Fruit fly (Drosophila melanogaster): Measurements from ENCODE around the gene Madm.

Gene Madm

DNA sequence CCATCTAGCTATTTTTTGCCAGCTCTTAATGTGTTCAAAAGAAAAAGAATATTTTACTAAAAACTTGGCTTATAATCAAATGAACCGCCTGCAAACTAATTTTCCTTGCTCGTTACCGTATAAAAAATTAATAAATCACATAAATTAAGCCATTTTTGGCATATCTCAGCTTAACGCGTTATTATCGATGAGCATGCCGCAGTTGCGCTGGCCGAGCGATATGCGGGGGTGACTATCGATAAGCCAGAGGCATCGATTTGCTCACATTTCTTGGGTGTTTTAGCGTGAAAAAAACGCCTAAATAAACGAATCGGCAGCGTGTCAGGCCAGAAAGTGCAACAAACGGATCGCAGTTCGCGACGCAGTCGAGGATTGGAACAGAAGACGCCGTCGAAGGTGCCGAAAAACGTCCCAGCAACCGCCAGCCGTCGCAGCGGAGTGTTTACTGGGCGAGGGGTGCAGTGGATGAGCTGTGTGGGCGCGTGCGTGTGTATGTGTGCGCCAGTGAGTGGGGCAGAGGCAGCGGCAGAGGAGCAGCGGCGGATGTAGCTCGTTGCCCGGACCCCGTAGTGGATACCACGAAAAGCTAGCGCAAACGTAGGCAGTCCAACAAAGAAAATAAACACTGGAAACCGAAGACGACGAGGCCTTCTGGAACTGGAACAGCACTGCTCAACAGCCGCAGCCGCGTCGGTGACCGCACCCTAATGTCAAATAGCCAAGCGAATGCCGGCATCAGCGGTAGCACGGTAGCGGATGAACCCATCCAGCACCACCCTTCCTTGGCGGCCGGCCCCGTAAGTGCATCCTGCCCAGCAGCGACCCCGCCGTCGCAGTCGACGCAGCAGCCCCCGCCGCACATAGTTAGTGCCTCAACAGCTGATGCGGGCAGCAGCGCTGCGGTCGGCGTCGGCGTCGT, at the start of gene Madm, which contains the start of gene Sym (continued):
- TF ChIP-seq CG18599 (GFP tag; optimal IDR thresholded peaks at IDR 0.05) (peak; percentile 54), Med (GFP tag) (peak; percentile 77), nerfin-1 (tag; optimal IDR thresholded peaks at IDR 0.05) (peak; percentile 3), CG10366 (GFP tag; IDR thresholded peaks at IDR 0.05) (peak; percentile 19; the same call in 1 of the 2 replicates), abd-A (tag; optimal IDR thresholded peaks at IDR 0.05) (no peak), Rx (GFP tag; IDR thresholded peaks at IDR 0.05) (no peak), NC2β (GFP tag; optimal IDR thresholded peaks at IDR 0.05) (peak; percentile 18), CG3847 (GFP tag; IDR thresholded peaks at IDR 0.05) (peak; percentile 36; the same call in 1 of the 2 replicates), pros (GFP tag; optimal IDR thresholded peaks at IDR 0.05) (no peak), gfzf (GFP tag; optimal IDR thresholded peaks at IDR 0.05) (peak; percentile 78), Mes4 (GFP tag; optimal IDR thresholded peaks at IDR 0.05) (no peak), CG6175 (GFP tag; IDR thresholded peaks at IDR 0.05) (no peak), CG14860 (GFP tag; IDR thresholded peaks at IDR 0.05; ENCODE audit: partially characterized antibody) (peak; percentile 90; the same call in 2 of the 3 replicates), Dip3 (GFP tag; optimal IDR thresholded peaks at IDR 0.05) (peak; percentile 43), CG7271 (tag; optimal IDR thresholded peaks at IDR 0.05) (peak; percentile 49), da (GFP tag; optimal IDR thresholded peaks at IDR 0.05) (no peak), Poxn (GFP tag; IDR thresholded peaks at IDR 0.05) (no peak), dm (GFP tag; optimal IDR thresholded peaks at IDR 0.05) (peak; percentile 56), tll (GFP tag; optimal IDR thresholded peaks at IDR 0.05) (peak in 1 of 2 experiments; percentile 39), CG31365 (tag; optimal IDR thresholded peaks at IDR 0.05) (no peak), vnd (GFP tag; IDR thresholded peaks at IDR 0.05; ENCODE audit: partially characterized antibody) (peak; percentile 84), Xbp1 (GFP tag; optimal IDR thresholded peaks at IDR 0.05) (peak; percentile 62), CG7745 (tag; optimal IDR thresholded peaks at IDR 0.05) (no peak), jigr1 (GFP tag; IDR thresholded peaks at IDR 0.05) (no peak), CG7839 (tag; optimal IDR thresholded peaks at IDR 0.05) (no peak), Sin3A (optimal IDR thresholded peaks at IDR 0.05) (peak; percentile 96), repo (GFP tag; optimal IDR thresholded peaks at IDR 0.05) (peak; percentile 7), run (tag; optimal IDR thresholded peaks at IDR 0.05) (no peak), CG10654 (GFP tag; optimal IDR thresholded peaks at IDR 0.05) (peak; percentile 22), CG11398 (GFP tag; optimal IDR thresholded peaks at IDR 0.05) (peak; percentile 28), lbe (GFP tag; optimal IDR thresholded peaks at IDR 0.05) (no peak), CG11085 (GFP tag; IDR thresholded peaks at IDR 0.05) (no peak), D (optimal IDR thresholded peaks at IDR 0.05) (no peak), D (GFP tag; optimal IDR thresholded peaks at IDR 0.05) (no peak), CG3281 (GFP tag; optimal IDR thresholded peaks at IDR 0.05) (peak; percentile 24), tx (GFP tag; optimal IDR thresholded peaks at IDR 0.05) (peak; percentile 31), B-H2 (GFP tag; optimal IDR thresholded peaks at IDR 0.05) (no peak), Usf (GFP tag; optimal IDR thresholded peaks at IDR 0.05) (no peak), stc (GFP tag; IDR thresholded peaks at IDR 0.05) (no peak), Vsx1 (GFP tag; optimal IDR thresholded peaks at IDR 0.05) (no peak), B-H1 (GFP tag; IDR thresholded peaks at IDR 0.05) (no peak), CG4617 (GFP tag; optimal IDR thresholded peaks at IDR 0.05; ENCODE audit: borderline replicate concordance) (peak; percentile 95), sens-2 (GFP tag; IDR thresholded peaks at IDR 0.05) (no peak), CG9797 (GFP tag; optimal IDR thresholded peaks at IDR 0.05) (peak; percentile 63), CG14965 (GFP tag; optimal IDR thresholded peaks at IDR 0.05; ENCODE audit: borderline replicate concordance) (no peak), Awh (GFP tag; IDR thresholded peaks at IDR 0.05) (no peak), CG13123 (GFP tag; optimal IDR thresholded peaks at IDR 0.05) (no peak), ken (GFP tag; IDR thresholded peaks at IDR 0.05) (no peak), wek (GFP tag; optimal IDR thresholded peaks at IDR 0.05) (no peak)

All from whole organism, embryonic.